Fruit fly (Drosophila melanogaster) whole organism, embryonic: Measurements from ENCODE around the gene CG15408.

Experiments used
- Adf1 ChIP-seq: fragments of 200-800 bp; sonication (Bioruptor generic); IDR thresholded peaks from 2 replicates; pipeline ENCODE4 v1.3.6; 2022; ENCODE audit warnings: missing biosample characterization, missing genetic modification characterization
- Asciz ChIP-seq: fragments of 200-800 bp; sonication (Bioruptor generic); optimal IDR thresholded peaks from 2 replicates; lab custom pipeline; 2017; ENCODE audit warnings: missing biosample characterization, mild to moderate bottlenecking, missing genetic modification characterization, missing genetic modification reagents
- B-H2 ChIP-seq: fragments of 200-800 bp; sonication (Bioruptor generic); optimal IDR thresholded peaks from 2 replicates; lab custom pipeline; 2018; ENCODE audit warnings: missing biosample characterization, mild to moderate bottlenecking, missing genetic modification characterization
- Bdp1 ChIP-seq: fragments of 200-800 bp; sonication (Bioruptor generic); optimal IDR thresholded peaks from 3 replicates; lab custom pipeline; 2016; ENCODE audit warnings: missing biosample characterization, missing genetic modification characterization
- Blimp-1 ChIP-seq: fragments of 200-800 bp; sonication (Bioruptor generic); optimal IDR thresholded peaks from 3 replicates; lab custom pipeline; 2018; ENCODE audit warnings: missing biosample characterization, missing genetic modification characterization, mild to moderate bottlenecking, moderate library complexity, missing genetic modification reagents
- CG10462 ChIP-seq: fragments of 200-800 bp; sonication (Bioruptor generic); optimal IDR thresholded peaks from 2 replicates; lab custom pipeline; 2016; ENCODE audit warnings: missing biosample characterization, missing genetic modification characterization
- CG11093 ChIP-seq: fragments of 200-800 bp; sonication (Bioruptor generic); IDR thresholded peaks from 3 replicates; pipeline ENCODE4 v1.3.6; 2022; ENCODE audit warnings: missing biosample characterization, missing genetic modification characterization
- CG13296 ChIP-seq: fragments of 200-800 bp; sonication (Bioruptor generic); optimal IDR thresholded peaks from 3 replicates; lab custom pipeline; 2018; ENCODE audit warnings: missing biosample characterization, mild to moderate bottlenecking, missing genetic modification characterization
- CG14667 ChIP-seq: fragments of 200-800 bp; sonication (Bioruptor generic); IDR thresholded peaks from 2 replicates; pipeline ENCODE4 v1.3.6; 2022; ENCODE audit warnings: missing biosample characterization, missing genetic modification characterization
- CG14710 ChIP-seq: fragments of 200-800 bp; sonication (Bioruptor generic); optimal IDR thresholded peaks from 3 replicates; lab custom pipeline; 2019; ENCODE audit warnings: missing biosample characterization, mild to moderate bottlenecking, missing genetic modification characterization, moderate library complexity
- CG15601 ChIP-seq: fragments of 200-800 bp; sonication (Bioruptor generic); optimal IDR thresholded peaks from 3 replicates; lab custom pipeline; 2019; ENCODE audit warnings: missing biosample characterization, mild to moderate bottlenecking, missing genetic modification characterization, moderate library complexity
- CG2875 ChIP-seq: fragments of 200-800 bp; sonication (Bioruptor generic); optimal IDR thresholded peaks from 2 replicates; lab custom pipeline; 2017; ENCODE audit warnings: missing biosample characterization, mild to moderate bottlenecking, missing genetic modification characterization, missing genetic modification reagents
- CG31388 ChIP-seq: fragments of 200-800 bp; sonication (Bioruptor generic); optimal IDR thresholded peaks from 2 replicates; lab custom pipeline; 2016; ENCODE audit warnings: missing biosample characterization, missing genetic modification characterization
- CG3163 ChIP-seq: fragments of 200-800 bp; sonication (Bioruptor generic); optimal IDR thresholded peaks from 3 replicates; lab custom pipeline; 2016; ENCODE audit warnings: missing biosample characterization, missing genetic modification characterization
- CG34376 ChIP-seq: fragments of 200-800 bp; sonication (Bioruptor generic); optimal IDR thresholded peaks from 2 replicates; lab custom pipeline; 2018; ENCODE audit warnings: missing biosample characterization, mild to moderate bottlenecking, missing genetic modification characterization
- CG4282 ChIP-seq: fragments of 200-800 bp; sonication (Bioruptor generic); optimal IDR thresholded peaks from 2 replicates; lab custom pipeline; 2016; ENCODE audit warnings: missing biosample characterization, missing genetic modification characterization
- CG4360 ChIP-seq: fragments of 200-800 bp; sonication (Bioruptor generic); IDR thresholded peaks from 2 replicates; pipeline ENCODE4 v1.3.6; 2022; ENCODE audit warnings: missing biosample characterization, missing genetic modification characterization
- CG4404 ChIP-seq: fragments of 200-800 bp; sonication (Bioruptor generic); IDR thresholded peaks from 2 replicates; pipeline ENCODE4 v1.3.6; 2022; ENCODE audit warnings: missing biosample characterization, missing genetic modification characterization
- CG4617 ChIP-seq: fragments of 200-800 bp; sonication (Bioruptor generic); optimal IDR thresholded peaks from 3 replicates; lab custom pipeline; 2016; ENCODE audit warnings: missing biosample characterization, missing genetic modification characterization, borderline replicate concordance
- CG6175 ChIP-seq: fragments of 200-800 bp; sonication (Bioruptor generic); IDR thresholded peaks from 3 replicates; pipeline ENCODE4 v1.3.6; 2022; ENCODE audit warnings: missing biosample characterization, missing genetic modification characterization
- CG6765 ChIP-seq: fragments of 200-800 bp; sonication (Bioruptor generic); optimal IDR thresholded peaks from 3 replicates; lab custom pipeline; 2017; ENCODE audit warnings: missing biosample characterization, mild to moderate bottlenecking, missing genetic modification characterization
- CG8388 ChIP-seq: fragments of 200-800 bp; sonication (Bioruptor generic); optimal IDR thresholded peaks from 2 replicates; lab custom pipeline; 2019; ENCODE audit warnings: missing biosample characterization, mild to moderate bottlenecking, missing genetic modification characterization, moderate library complexity
- CG9437 ChIP-seq: fragments of 200-800 bp; sonication (Bioruptor generic); optimal IDR thresholded peaks from 2 replicates; lab custom pipeline; 2018; ENCODE audit warnings: missing biosample characterization, mild to moderate bottlenecking, missing genetic modification characterization
- Elba2 ChIP-seq: fragments of 200-800 bp; sonication (Bioruptor generic); optimal IDR thresholded peaks from 3 replicates; lab custom pipeline; 2016; ENCODE audit warnings: missing biosample characterization, missing genetic modification characterization
- HLH3B ChIP-seq: fragments of 200-800 bp; sonication (Bioruptor generic); IDR thresholded peaks from 2 replicates; pipeline ENCODE4 v1.3.6; 2022; ENCODE audit warnings: missing biosample characterization, missing genetic modification characterization
- Lpt ChIP-seq: fragments of >200 bp; optimal IDR thresholded peaks from 2 replicates; lab custom pipeline; 2018; ENCODE audit warnings: missing biosample characterization, missing genetic modification characterization
- MESR4 ChIP-seq: fragments of 200-800 bp; sonication (Bioruptor generic); optimal IDR thresholded peaks from 2 replicates; lab custom pipeline; 2018; ENCODE audit warnings: missing biosample characterization, mild to moderate bottlenecking, missing genetic modification characterization, moderate library complexity
- Mad ChIP-seq: fragments of 200-800 bp; sonication (Bioruptor generic); optimal IDR thresholded peaks from 2 replicates; lab custom pipeline; 2016; ENCODE audit warnings: missing biosample characterization, missing genetic modification characterization
- NC2α ChIP-seq: fragments of 200-800 bp; sonication (Bioruptor generic); optimal IDR thresholded peaks from 2 replicates; lab custom pipeline; 2016; ENCODE audit warnings: missing biosample characterization, missing genetic modification characterization
- Oli ChIP-seq: fragments of 200-800 bp; sonication (Bioruptor generic); optimal IDR thresholded peaks from 2 replicates; lab custom pipeline; 2018; ENCODE audit warnings: missing biosample characterization, mild to moderate bottlenecking, missing genetic modification characterization, moderate library complexity
- Sry-β ChIP-seq: fragments of 200-800 bp; sonication (Bioruptor generic); optimal IDR thresholded peaks from 2 replicates; lab custom pipeline; 2018; ENCODE audit warnings: missing biosample characterization, mild to moderate bottlenecking, missing genetic modification characterization, moderate library complexity
- Usf ChIP-seq: fragments of 200-800 bp; sonication (Bioruptor generic); optimal IDR thresholded peaks from 2 replicates; lab custom pipeline; 2017; ENCODE audit warnings: missing genotype, missing biosample characterization, missing genetic modification characterization
- Xbp1 ChIP-seq: fragments of 200-800 bp; sonication (Bioruptor generic); optimal IDR thresholded peaks from 3 replicates; lab custom pipeline; 2016; ENCODE audit warnings: missing biosample characterization, mild to moderate bottlenecking, missing genetic modification characterization
- ap ChIP-seq: fragments of 200-800 bp; sonication (Bioruptor generic); IDR thresholded peaks from 2 replicates; pipeline ENCODE4 v1.3.6; 2022; ENCODE audit warnings: missing biosample characterization, missing genetic modification characterization
- ash1 ChIP-seq: fragments of 200-800 bp; sonication (Bioruptor generic); optimal IDR thresholded peaks from 2 replicates; lab custom pipeline; 2018; ENCODE audit warnings: missing biosample characterization, mild to moderate bottlenecking, missing genetic modification characterization
- bbx ChIP-seq: fragments of 200-800 bp; sonication (Bioruptor generic); IDR thresholded peaks from 2 replicates; pipeline ENCODE4 v1.3.6; 2022; ENCODE audit warnings: missing biosample characterization, missing genetic modification characterization; ENCODE audit not compliant: partially characterized antibody
- bsh ChIP-seq, 2 experiments: fragments of 200-800 bp; sonication (Bioruptor generic); optimal IDR thresholded peaks; 2 replicates each; lab custom pipeline; 2017 to 2018; ENCODE audit warnings: mild to moderate bottlenecking in 2 of 2, missing biosample characterization in 2 of 2, missing genetic modification characterization in 2 of 2, moderate library complexity in 1 of 2
- cad ChIP-seq: fragments of >200 bp; optimal IDR thresholded peaks from 2 replicates; lab custom pipeline; 2017; ENCODE audit warnings: missing biosample characterization, missing genetic modification characterization
- crol ChIP-seq: fragments of 200-800 bp; sonication (Bioruptor generic); IDR thresholded peaks from 2 replicates; pipeline ENCODE4 v1.3.6; 2022; ENCODE audit warnings: missing biosample characterization, missing genetic modification characterization
- dpn ChIP-seq, 2 experiments: fragments of 200-800 bp; sonication (Bioruptor generic); optimal IDR thresholded peaks; 3 replicates each; lab custom pipeline; 2016; ENCODE audit warnings: missing biosample characterization in 2 of 2, missing genetic modification characterization in 2 of 2
- emc ChIP-seq: fragments of 200-800 bp; sonication (Bioruptor generic); optimal IDR thresholded peaks from 2 replicates; lab custom pipeline; 2016; ENCODE audit warnings: missing biosample characterization, missing genetic modification characterization
- fu2 ChIP-seq: fragments of 200-800 bp; sonication (Bioruptor generic); optimal IDR thresholded peaks from 2 replicates; lab custom pipeline; 2016; ENCODE audit warnings: missing biosample characterization, missing genetic modification characterization
- gce ChIP-seq: fragments of 200-800 bp; sonication (Bioruptor generic); IDR thresholded peaks from 3 replicates; pipeline ENCODE4 v1.3.6; 2022; ENCODE audit warnings: missing biosample characterization, missing genetic modification characterization
- hb ChIP-seq: fragments of 200-800 bp; sonication (Bioruptor generic); IDR thresholded peaks from 3 replicates; pipeline ENCODE4 v1.3.6; 2022; ENCODE audit warnings: missing biosample characterization, missing genetic modification characterization; ENCODE audit not compliant: partially characterized antibody
- her ChIP-seq: fragments of 200-800 bp; sonication (Bioruptor generic); optimal IDR thresholded peaks from 2 replicates; lab custom pipeline; 2016; ENCODE audit warnings: missing biosample characterization, missing genetic modification characterization
- ken ChIP-seq: fragments of 200-800 bp; sonication (Bioruptor generic); IDR thresholded peaks from 3 replicates; pipeline ENCODE4 v1.3.6; 2022; ENCODE audit warnings: missing biosample characterization, missing genetic modification characterization
- pho ChIP-seq: fragments of 200-800 bp; sonication (Bioruptor generic); optimal IDR thresholded peaks from 2 replicates; lab custom pipeline; 2016; ENCODE audit warnings: missing biosample characterization, missing genetic modification characterization
- pita ChIP-seq: fragments of 200-800 bp; sonication (Bioruptor generic); optimal IDR thresholded peaks from 2 replicates; lab custom pipeline; 2017; ENCODE audit warnings: missing biosample characterization, mild to moderate bottlenecking, missing genetic modification characterization
- ro ChIP-seq: fragments of 200-800 bp; sonication (Bioruptor generic); IDR thresholded peaks from 2 replicates; pipeline ENCODE4 v1.3.6; 2022; ENCODE audit warnings: missing biosample characterization, missing genetic modification characterization
- schlank ChIP-seq: fragments of 200-800 bp; sonication (Bioruptor generic); optimal IDR thresholded peaks from 2 replicates; lab custom pipeline; 2018; ENCODE audit warnings: missing biosample characterization, mild to moderate bottlenecking, missing genetic modification characterization
- slbo ChIP-seq: fragments of 200-800 bp; sonication (Bioruptor generic); IDR thresholded peaks from 2 replicates; pipeline ENCODE4 v1.3.6; 2022; ENCODE audit warnings: missing biosample characterization, missing genetic modification characterization
- zfh2 ChIP-seq: fragments of 200-800 bp; sonication (Bioruptor generic); optimal IDR thresholded peaks from 2 replicates; lab custom pipeline; 2016; ENCODE audit warnings: missing biosample characterization, missing genetic modification characterization

The CG15408 gene

DNA sequence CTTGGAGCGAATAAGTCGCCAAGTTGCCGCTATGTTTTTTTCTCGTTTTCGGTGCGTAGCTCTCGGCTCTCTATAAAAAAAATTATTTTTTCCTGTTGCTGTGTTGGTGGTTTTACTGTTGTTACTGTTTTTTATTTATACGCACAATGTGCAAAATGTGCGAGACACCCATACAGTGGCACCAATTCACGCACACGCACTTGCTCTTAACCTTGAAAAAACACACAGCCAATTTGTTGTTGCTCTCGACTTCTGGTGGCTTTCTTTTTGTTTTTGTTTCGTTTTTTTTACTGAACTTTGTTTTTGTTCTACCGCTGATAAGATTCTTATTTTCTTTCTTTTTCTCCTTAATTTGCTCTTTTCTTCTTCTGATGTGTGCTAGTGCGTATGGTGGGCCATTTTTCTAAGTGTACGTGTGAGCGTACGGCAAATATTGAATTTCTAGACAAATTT, 23.6 kb downstream of the CG15408 start (continued):
- no peak for TF ChIP-seq CG10462 (GFP tag; lab: Kevin White, UChicago)
- TF ChIP-seq CG4404 (GFP tag; lab: Robert Waterston, UW): no peak
- TF ChIP-seq ken (GFP tag; lab: Robert Waterston, UW): no peak
- TF ChIP-seq Adf1: peak; percentile 13; the same call in 1 of the 2 replicates
- TF ChIP-seq B-H2: no peak
- TF ChIP-seq CG11093 (GFP tag; lab: Robert Waterston, UW): no peak
- peak; percentile 63 for TF ChIP-seq slbo (GFP tag; lab: Robert Waterston, UW)
- no peak for TF ChIP-seq CG14710 (tag; lab: Kevin White, UChicago)
- no peak for TF ChIP-seq CG4360
- TF ChIP-seq MESR4 (GFP tag; lab: Kevin White, UChicago): no peak
- TF ChIP-seq Usf (GFP tag; lab: Kevin White, UChicago): no peak
- no peak for TF ChIP-seq ap
- TF ChIP-seq CG4282 (GFP tag; lab: Kevin White, UChicago): no peak
- no peak for TF ChIP-seq emc (GFP tag; lab: Kevin White, UChicago)
- no peak for TF ChIP-seq Bdp1 (GFP tag; lab: Kevin White, UChicago)
- no peak for TF ChIP-seq Xbp1 (GFP tag; lab: Kevin White, UChicago)
- TF ChIP-seq Asciz (GFP tag; lab: Kevin White, UChicago): no peak
- no peak for TF ChIP-seq pita (GFP tag; lab: Kevin White, UChicago)
- no peak for TF ChIP-seq hb (GFP tag; lab: Robert Waterston, UW)
- no peak for TF ChIP-seq CG2875 (GFP tag; lab: Kevin White, UChicago)
- TF ChIP-seq schlank (tag; lab: Kevin White, UChicago): peak; percentile 11
- TF ChIP-seq CG15601 (tag; lab: Kevin White, UChicago): no peak
- no peak for TF ChIP-seq CG31388 (GFP tag; lab: Kevin White, UChicago)
- TF ChIP-seq Lpt (GFP tag; lab: Kevin White, UChicago): no peak
- no peak for TF ChIP-seq CG8388
- TF ChIP-seq zfh2 (GFP tag; lab: Kevin White, UChicago): peak; percentile 24
- TF ChIP-seq ro (GFP tag; lab: Robert Waterston, UW): no peak
- TF ChIP-seq bsh (GFP tag; optimal IDR thresholded peaks at IDR 0.05; lab: Kevin White, UChicago): peak in 1 of 2 experiments; percentile 76
- TF ChIP-seq CG9437 (GFP tag; lab: Kevin White, UChicago): no peak
- no peak for TF ChIP-seq bbx
- no peak for TF ChIP-seq Mad (GFP tag; lab: Kevin White, UChicago)
- no peak for TF ChIP-seq crol (GFP tag; lab: Robert Waterston, UW)
- peak; percentile 1 for TF ChIP-seq CG34376 (GFP tag; lab: Kevin White, UChicago)
- TF ChIP-seq Sry-β (GFP tag; lab: Kevin White, UChicago): no peak
- no peak for TF ChIP-seq pho (GFP tag; lab: Kevin White, UChicago)
- no peak for TF ChIP-seq CG14667 (GFP tag; lab: Robert Waterston, UW)
- TF ChIP-seq CG3163: no peak
- no peak for TF ChIP-seq ash1 (GFP tag; lab: Kevin White, UChicago)
- no peak for TF ChIP-seq gce (GFP tag; lab: Robert Waterston, UW)
- no peak for TF ChIP-seq cad (GFP tag; lab: Kevin White, UChicago)
- TF ChIP-seq CG4617 (GFP tag; lab: Kevin White, UChicago): no peak
- TF ChIP-seq Elba2 (GFP tag; lab: Kevin White, UChicago): no peak
- no peak for TF ChIP-seq NC2α (GFP tag; lab: Kevin White, UChicago)
- no peak for TF ChIP-seq HLH3B (GFP tag; lab: Robert Waterston, UW)
- no peak for TF ChIP-seq Oli (tag; lab: Kevin White, UChicago)
- TF ChIP-seq CG13296 (GFP tag; lab: Kevin White, UChicago): no peak
- TF ChIP-seq dpn (GFP tag; optimal IDR thresholded peaks at IDR 0.05; lab: Kevin White, UChicago): peak in 1 of 2 experiments; percentile 29
- no peak for TF ChIP-seq CG6175
- no peak for TF ChIP-seq Blimp-1
- peak; percentile 14 for TF ChIP-seq her (GFP tag; lab: Kevin White, UChicago)
- TF ChIP-seq fu2 (GFP tag; lab: Kevin White, UChicago): no peak
- TF ChIP-seq CG6765 (GFP tag; lab: Kevin White, UChicago): no peak
